Worm (Caenorhabditis elegans): ENCODE data around the gene daf-31.

- no peak for TF ChIP-seq zag-1 (tag; optimal IDR thresholded peaks at IDR 0.05)
- no peak for TF ChIP-seq nhr-111 (GFP tag; optimal IDR thresholded peaks at IDR 0.05)
- TF ChIP-seq F26F4.8 (GFP tag; conservative IDR thresholded peaks at IDR 0.05): no peak
- no peak for TF ChIP-seq lin-15B (tag; optimal IDR thresholded peaks at IDR 0.05)
- TF ChIP-seq ctbp-1 (GFP tag; IDR thresholded peaks at IDR 0.05): no peak
- no peak for TF ChIP-seq fos-1 (tag; optimal IDR thresholded peaks at IDR 0.05)
- TF ChIP-seq pha-4 (GFP tag; IDR thresholded peaks at IDR 0.05): no peak
- TF ChIP-seq pha-4 (tag; optimal IDR thresholded peaks at IDR 0.05): no peak
- no peak for TF ChIP-seq snpc-4 (tag; optimal IDR thresholded peaks at IDR 0.05)
- no peak for TF ChIP-seq lsy-2 (tag; optimal IDR thresholded peaks at IDR 0.05)
- TF ChIP-seq tra-1 (GFP tag; IDR thresholded peaks at IDR 0.05): no peak
- no peak for TF ChIP-seq egl-27 (tag; optimal IDR thresholded peaks at IDR 0.05)
- TF ChIP-seq ama-1 (optimal IDR thresholded peaks at IDR 0.05): no peak
- TF ChIP-seq hlh-11 (tag; optimal IDR thresholded peaks at IDR 0.05): peak; percentile 41
Measured at ce11 chrIV:8301925-8302324, 11.9 kb downstream of the daf-31 start.

All from whole organism, L4 larva.